Worm (Caenorhabditis elegans) whole organism, L1 larva: ENCODE measurements around the gene str-260.

Experiments used
- aha-1 ChIP-seq: fragments of 150-350 bp; optimal IDR thresholded peaks from 2 replicates; lab custom pipeline; 2014; ENCODE audit warnings: missing biosample characterization, missing genetic modification characterization
- dpl-1 ChIP-seq, 3 experiments: fragments of 150-350 bp in 2 of 3; sonication (generic microtip) in 1 of 3; optimal IDR thresholded peaks; 2 replicates each; lab custom pipeline; 2014 to 2017; ENCODE audit warnings: missing biosample characterization in 3 of 3, missing genetic modification characterization in 3 of 3, missing genetic modification reagents in 3 of 3
- dsc-1 ChIP-seq: sonication (generic microtip); optimal IDR thresholded peaks from 2 replicates; lab custom pipeline; 2016; ENCODE audit warnings: mild to moderate bottlenecking, missing genetic modification characterization, missing compliant biosample characterization
- fos-1 ChIP-seq: fragments of 150-350 bp; optimal IDR thresholded peaks from 2 replicates; lab custom pipeline; 2014; ENCODE audit warnings: missing biosample characterization, missing genetic modification characterization
- lin-15B ChIP-seq: fragments of 150-350 bp; sonication (generic microtip); optimal IDR thresholded peaks from 3 replicates; lab custom pipeline; 2014; ENCODE audit warnings: missing biosample characterization, missing genetic modification characterization
- lir-3 ChIP-seq: sonication (generic microtip); optimal IDR thresholded peaks from 2 replicates; lab custom pipeline; 2016; ENCODE audit warnings: mild to moderate bottlenecking, missing genetic modification characterization, moderate library complexity, missing compliant biosample characterization; ENCODE audit not compliant: poor library complexity
- nhr-11 ChIP-seq: fragments of 150-350 bp; optimal IDR thresholded peaks from 2 replicates; lab custom pipeline; 2014; ENCODE audit warnings: missing biosample characterization, missing genetic modification characterization
- nhr-12 ChIP-seq: sonication (generic microtip); optimal IDR thresholded peaks from 2 replicates; lab custom pipeline; 2017; ENCODE audit warnings: missing biosample characterization, missing genetic modification characterization
- skn-1 ChIP-seq: fragments of 150-350 bp; optimal IDR thresholded peaks from 2 replicates; lab custom pipeline; 2014; ENCODE audit warnings: missing biosample characterization, missing genetic modification characterization
- ztf-11 ChIP-seq, 2 experiments: sonication (generic microtip); optimal IDR thresholded peaks; 2 replicates each; lab custom pipeline; 2016 to 2017; ENCODE audit warnings: missing genetic modification characterization in 2 of 2, missing biosample characterization in 1 of 2, missing compliant biosample characterization in 1 of 2

- TF ChIP-seq skn-1 (tag; lab: Kevin White, UChicago) (no peak), nhr-12 (no peak), aha-1 (tag; lab: Kevin White, UChicago) (no peak), lir-3 (tag; lab: Kevin White, UChicago) (no peak), lin-15B (tag; lab: Kevin White, UChicago) (no peak), nhr-11 (tag; lab: Kevin White, UChicago) (no peak), fos-1 (tag; lab: Kevin White, UChicago) (no peak), ztf-11 (tag; optimal IDR thresholded peaks at IDR 0.05; lab: Kevin White, UChicago) (no peak), dsc-1 (tag; lab: Kevin White, UChicago) (no peak), dpl-1 (GFP tag; optimal IDR thresholded peaks at IDR 0.05; lab: Kevin White, UChicago) (no peak)
Measured at ce11 chrV:3524970-3525369, 2.0 kb upstream of the str-260 start, which contains the start of gene T24A6.7.
